Fruit fly (Drosophila melanogaster): ENCODE results near the gene rdgA.
A peak's percentile ranks its signal among the peaks of the same experiment; 100 is the strongest.

Gene rdgA

dm6 chrX:8896080-8896479 is 10.8 kb upstream of the rdgA start (continued):
- TF ChIP-seq zen (tag; optimal IDR thresholded peaks at IDR 0.05) (peak; percentile 90), CG3407 (GFP tag; optimal IDR thresholded peaks at IDR 0.05) (peak; percentile 91), CG6689 (GFP tag; IDR thresholded peaks at IDR 0.05) (peak; percentile 96), pan (optimal IDR thresholded peaks at IDR 0.05) (no peak), pan (GFP tag; optimal IDR thresholded peaks at IDR 0.05 in 1 of 2, IDR thresholded peaks at IDR 0.05 in 1 of 2) (peak in 1 of 2 experiments; percentile 96), NFAT (GFP tag; IDR thresholded peaks at IDR 0.05) (peak; percentile 97), fd96Cb (tag; optimal IDR thresholded peaks at IDR 0.05) (peak; percentile 94), Nf-YB (GFP tag; optimal IDR thresholded peaks at IDR 0.05) (peak; percentile 74), tap (tag; optimal IDR thresholded peaks at IDR 0.05) (peak; percentile 94), CG18262 (tag; optimal IDR thresholded peaks at IDR 0.05) (peak; percentile 92), CG6765 (GFP tag; optimal IDR thresholded peaks at IDR 0.05) (peak; percentile 75), CG12744 (GFP tag; optimal IDR thresholded peaks at IDR 0.05) (peak; percentile 52), CG4820 (GFP tag; optimal IDR thresholded peaks at IDR 0.05) (peak; percentile 90), CG13287 (GFP tag; IDR thresholded peaks at IDR 0.05; ENCODE audit: partially characterized antibody) (no peak; the same call in 1 of the 2 replicates), Hr51 (GFP tag; optimal IDR thresholded peaks at IDR 0.05) (peak; percentile 74 to 95), crol (GFP tag; IDR thresholded peaks at IDR 0.05) (peak; percentile 74; the same call in 1 of the 2 replicates), CG16779 (GFP tag; IDR thresholded peaks at IDR 0.05) (peak; percentile 94), Hey (tag; optimal IDR thresholded peaks at IDR 0.05) (peak; percentile 66), CG6854 (GFP tag; optimal IDR thresholded peaks at IDR 0.05) (peak; percentile 88), TFAM (GFP tag; optimal IDR thresholded peaks at IDR 0.05) (peak; percentile 66), D (optimal IDR thresholded peaks at IDR 0.05) (no peak), D (GFP tag; optimal IDR thresholded peaks at IDR 0.05) (peak; percentile 91), CG2202 (tag; optimal IDR thresholded peaks at IDR 0.05) (peak; percentile 84), CG8359 (GFP tag; optimal IDR thresholded peaks at IDR 0.05; ENCODE audit: borderline replicate concordance) (peak; percentile 81), Rfx (GFP tag; IDR thresholded peaks at IDR 0.05) (peak; percentile 98), kni (GFP tag; optimal IDR thresholded peaks at IDR 0.05) (peak; percentile 54), CG11504 (tag; optimal IDR thresholded peaks at IDR 0.05) (peak; percentile 95), Side (GFP tag; optimal IDR thresholded peaks at IDR 0.05) (peak; percentile 59), nau (GFP tag; optimal IDR thresholded peaks at IDR 0.05) (peak; percentile 88), amos (GFP tag; IDR thresholded peaks at IDR 0.05; ENCODE audit: partially characterized antibody) (no peak), HmgD (GFP tag; optimal IDR thresholded peaks at IDR 0.05) (no peak), ac (GFP tag; optimal IDR thresholded peaks at IDR 0.05) (peak; percentile 68), shn (GFP tag; optimal IDR thresholded peaks at IDR 0.05) (peak; percentile 48), abd-A (tag; optimal IDR thresholded peaks at IDR 0.05) (peak; percentile 41), HLH3B (GFP tag; IDR thresholded peaks at IDR 0.05) (peak; percentile 97), Atf6 (GFP tag; IDR thresholded peaks at IDR 0.05) (peak; percentile 96), ro (GFP tag; IDR thresholded peaks at IDR 0.05) (peak; percentile 81), CG10267 (tag; optimal IDR thresholded peaks at IDR 0.05) (peak; percentile 85), so (GFP tag; IDR thresholded peaks at IDR 0.05) (peak; percentile 97), chinmo (GFP tag; IDR thresholded peaks at IDR 0.05; ENCODE audit: partially characterized antibody) (0 out of 4 replicates have a peak, but pooled peaks have one; percentile 44), CG18011 (GFP tag; optimal IDR thresholded peaks at IDR 0.05) (peak; percentile 72), gsb-n (tag; optimal IDR thresholded peaks at IDR 0.05) (peak; percentile 90), CG15011 (GFP tag; optimal IDR thresholded peaks at IDR 0.05) (peak; percentile 79), Ada2b (GFP tag; IDR thresholded peaks at IDR 0.05) (peak; percentile 94), NfI (GFP tag; optimal IDR thresholded peaks at IDR 0.05) (peak; percentile 93), stc (GFP tag; IDR thresholded peaks at IDR 0.05) (peak; percentile 95), Deaf1 (tag; optimal IDR thresholded peaks at IDR 0.05) (peak; percentile 70), BEAF-32 (GFP tag; optimal IDR thresholded peaks at IDR 0.05) (no peak), Ptx1 (GFP tag; IDR thresholded peaks at IDR 0.05) (peak; percentile 96), CG7928 (GFP tag; optimal IDR thresholded peaks at IDR 0.05) (peak; percentile 72)

All from whole organism, embryonic.